Fruit fly (Drosophila melanogaster): Measurements from ENCODE around the gene CG7126.

The CG7126 gene

DNA sequence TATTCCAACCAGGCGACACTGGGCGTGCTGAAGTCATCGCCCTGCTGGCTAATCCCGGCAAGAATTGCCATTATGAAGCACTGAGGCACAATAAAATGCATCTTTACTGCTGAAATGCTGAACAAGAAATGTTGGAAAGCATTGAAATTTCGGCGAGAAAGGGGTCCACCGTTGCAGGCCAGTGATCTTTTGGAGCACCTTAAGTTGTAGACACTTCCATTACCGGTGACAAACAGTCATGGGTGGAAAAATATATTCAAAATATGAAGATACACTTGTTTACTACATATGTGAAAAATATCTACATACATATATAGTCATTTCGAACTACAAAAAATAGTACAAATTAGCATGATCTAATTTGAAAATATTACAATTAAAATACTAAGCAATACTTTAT lies at the start of gene CG7126:
Gene CG7126 (minus strand): TSS at position 101 of the 400 bp plus-strand sequence.
- no peak for TF ChIP-seq noc (tag; optimal IDR thresholded peaks at IDR 0.05)

DNA sequence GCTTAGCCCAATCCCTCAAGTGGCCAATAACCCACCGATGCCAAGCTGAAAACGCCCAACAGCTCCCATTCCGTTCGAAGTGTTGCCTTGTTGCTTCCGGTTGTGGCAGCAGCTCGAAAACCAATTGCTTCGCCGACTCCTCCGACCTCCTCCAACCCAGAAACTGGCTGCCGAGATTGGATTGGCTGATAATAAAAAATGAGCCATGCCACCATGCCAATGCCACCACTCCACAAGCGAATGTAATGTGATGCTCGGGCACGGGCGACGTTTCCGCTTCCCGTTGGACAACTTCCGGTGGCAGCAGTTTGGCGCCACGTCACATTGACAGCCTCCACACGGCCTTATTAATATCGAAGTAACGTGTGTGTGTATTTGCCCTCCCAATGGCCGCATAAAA lies 35.8 kb upstream of the CG7126 start:
- no peak for TF ChIP-seq noc (tag; optimal IDR thresholded peaks at IDR 0.05)

DNA sequence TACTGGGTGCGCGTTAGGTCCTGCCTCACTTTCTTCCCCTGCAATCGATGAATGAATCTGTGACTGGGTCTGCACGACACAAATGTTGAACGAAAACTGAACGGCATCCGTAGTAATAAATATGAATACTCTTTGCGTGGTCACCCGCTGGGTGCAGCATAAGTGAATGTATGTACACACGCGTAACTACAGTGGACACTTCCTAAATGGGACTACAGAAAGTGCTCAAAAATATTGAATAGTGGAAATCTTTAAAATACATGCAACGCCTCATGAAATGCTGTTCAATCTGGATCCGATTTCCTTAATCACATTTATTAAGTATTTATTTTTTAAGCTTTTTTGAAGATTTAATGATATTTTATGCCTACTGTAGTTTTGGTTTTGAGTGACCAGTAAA lies 26.2 kb upstream of the CG7126 start, which contains the start of gene naz:
Gene naz (minus strand): TSS at position 101 of the 400 bp plus-strand sequence.
- no peak for TF ChIP-seq noc (tag; optimal IDR thresholded peaks at IDR 0.05)

DNA sequence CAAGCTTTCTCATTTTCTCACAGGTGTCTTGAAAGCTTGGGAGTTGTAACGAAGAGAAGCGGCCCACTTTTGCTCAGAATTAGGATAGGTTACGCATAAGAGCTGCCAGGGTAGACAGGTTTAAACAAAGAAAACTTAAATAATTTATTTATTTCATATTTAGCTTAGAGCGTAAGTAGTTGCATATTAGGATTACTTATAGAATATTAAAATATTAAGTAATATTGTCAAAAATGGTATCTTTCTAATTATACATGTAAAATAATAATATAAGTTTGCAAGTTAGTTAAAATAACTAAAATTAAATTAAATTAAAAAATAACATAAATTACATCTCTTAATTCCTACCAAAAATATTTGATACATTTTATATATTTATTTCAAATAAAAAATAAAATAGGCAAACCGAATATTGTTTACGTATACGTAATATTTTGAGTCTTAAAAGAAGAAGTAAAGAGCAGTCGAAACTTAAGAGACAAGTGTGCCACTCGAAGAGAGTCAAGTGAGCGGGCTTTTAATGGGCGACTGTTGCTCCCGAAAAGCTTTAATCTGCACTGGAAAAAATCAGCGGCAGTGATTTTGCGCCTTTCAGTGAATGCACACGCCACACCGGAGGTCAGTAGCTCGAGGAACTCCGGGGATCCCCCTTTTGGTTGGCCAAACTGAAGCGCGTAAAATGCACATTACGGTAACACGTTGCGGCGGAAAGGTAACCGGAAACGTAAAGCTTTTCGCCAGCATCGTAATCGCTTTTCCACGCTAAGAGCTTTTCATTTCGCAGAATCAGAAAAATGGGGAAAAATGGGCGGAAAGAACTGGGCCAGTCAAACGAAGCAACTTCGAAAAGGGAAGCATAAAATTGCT lies 12.4 kb upstream of the CG7126 start:
- no peak for TF ChIP-seq noc (tag; optimal IDR thresholded peaks at IDR 0.05)

DNA sequence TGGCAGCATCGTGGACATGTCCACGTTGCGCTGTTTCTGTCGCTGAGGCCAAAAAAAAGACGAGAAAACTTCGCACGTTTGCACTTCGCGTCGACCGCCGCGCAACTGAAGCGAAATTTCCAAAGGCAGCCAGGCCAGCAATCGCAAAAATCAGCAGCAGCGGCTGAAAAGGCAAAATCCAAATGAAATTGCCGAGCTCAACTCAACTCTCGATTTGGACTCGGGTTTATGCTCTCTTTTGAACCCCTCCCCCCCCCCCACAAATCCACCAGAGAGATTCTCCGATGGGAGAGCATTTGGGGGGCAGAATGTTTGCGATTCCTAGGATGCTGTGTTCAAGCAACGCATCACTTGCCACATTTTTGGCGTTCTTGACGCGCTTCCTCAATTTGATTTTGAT lies 11.7 kb upstream of the CG7126 start, which contains the start of gene PKD:
Gene PKD (minus strand): TSS at position 88 of the 400 bp plus-strand sequence.
- TF ChIP-seq noc (tag; optimal IDR thresholded peaks at IDR 0.05), result no peak

DNA sequence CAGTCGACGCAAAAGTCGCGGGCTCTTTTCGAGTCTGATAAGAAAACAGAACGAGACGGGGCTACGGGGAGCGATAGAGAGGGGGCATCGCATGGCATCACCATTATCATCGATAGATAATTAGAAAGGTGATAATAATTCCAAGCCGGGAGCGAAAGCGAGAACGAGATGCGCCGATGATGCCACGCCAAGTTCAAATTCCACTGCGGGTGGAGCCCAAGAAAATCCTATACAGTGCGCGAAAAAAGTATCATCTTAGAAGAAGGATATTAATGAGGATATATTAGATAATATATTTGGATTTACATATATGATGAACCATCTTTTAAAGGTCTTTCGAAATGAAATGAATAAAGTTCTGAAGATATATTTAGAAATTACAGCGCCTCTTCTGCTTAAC lies 10.1 kb upstream of the CG7126 start:
- TF ChIP-seq noc (tag; optimal IDR thresholded peaks at IDR 0.05), result peak; percentile 30

DNA sequence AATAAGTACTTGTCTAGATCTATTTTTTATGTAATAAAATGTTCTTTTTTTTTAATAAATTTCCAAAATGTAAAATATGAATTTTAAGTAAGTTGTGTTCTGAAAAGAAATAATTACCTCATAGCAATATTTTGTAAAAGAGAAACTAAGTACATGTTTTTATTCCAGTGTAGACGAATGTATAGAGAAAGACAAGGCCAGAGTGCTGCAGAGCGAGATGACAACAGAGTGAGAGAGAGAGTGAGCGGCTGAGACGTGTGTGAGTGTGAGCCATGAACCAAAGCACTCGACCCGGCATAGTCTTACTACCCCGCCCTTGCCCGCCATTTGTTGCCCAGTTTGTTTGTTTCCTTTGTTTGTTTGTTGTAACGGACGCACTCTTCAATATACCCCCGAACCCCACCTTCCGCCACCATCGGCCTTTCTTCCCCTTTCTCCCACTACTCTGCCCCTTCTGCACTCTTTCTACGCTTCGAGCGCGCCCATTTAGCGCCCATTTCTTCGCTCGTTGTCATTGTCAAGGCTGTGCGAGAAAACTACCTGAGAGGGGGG lies 8.8 kb upstream of the CG7126 start:
- peak; percentile 10 for TF ChIP-seq noc (tag; optimal IDR thresholded peaks at IDR 0.05)

DNA sequence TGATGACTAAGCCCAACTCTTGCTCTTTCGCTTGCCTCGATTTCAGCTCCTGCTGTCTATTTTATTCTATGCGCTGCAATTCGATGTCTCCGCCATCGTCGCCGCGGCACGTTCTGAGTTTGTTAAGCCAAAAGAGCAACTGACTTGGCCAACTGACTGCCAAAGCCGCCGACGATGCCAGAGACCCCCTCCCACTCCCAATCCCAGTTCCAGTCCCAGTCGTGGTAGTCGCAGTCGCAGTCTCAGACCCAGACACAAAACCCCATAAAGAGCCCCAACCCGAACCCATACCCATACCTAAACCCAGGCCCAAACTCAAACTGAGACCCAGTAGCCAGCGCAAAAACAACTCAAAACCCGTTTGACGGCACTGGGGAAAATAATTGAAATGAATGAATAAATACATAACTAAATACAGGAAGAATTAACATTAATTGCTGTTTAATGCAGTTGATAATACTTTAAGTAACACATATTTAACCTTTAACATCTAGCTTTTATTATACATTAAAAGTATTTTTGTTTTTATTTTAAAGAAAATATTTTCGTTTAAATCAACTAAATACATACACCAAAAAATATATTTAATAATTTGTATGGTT lies 8.2 kb upstream of the CG7126 start:
- no peak for TF ChIP-seq noc (tag; optimal IDR thresholded peaks at IDR 0.05)

DNA sequence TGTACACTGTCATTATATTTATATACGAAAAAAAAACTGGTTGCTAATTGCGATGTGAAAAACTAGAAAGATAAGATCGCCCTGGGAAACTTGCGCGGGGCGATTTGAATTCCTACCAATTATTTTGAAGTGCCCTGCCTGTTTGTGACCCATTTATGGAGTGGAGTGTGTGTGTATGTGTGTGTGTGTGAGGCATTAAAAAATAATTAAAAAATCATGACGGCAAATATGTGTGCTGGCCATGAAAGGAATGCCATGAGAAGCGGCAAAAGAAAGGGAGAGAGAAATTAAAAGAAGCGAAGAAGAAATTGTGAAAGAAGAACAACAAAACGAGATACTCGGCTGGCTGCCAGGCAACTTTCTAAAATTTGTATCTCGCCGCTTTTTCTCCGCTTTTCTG lies 7.3 kb upstream of the CG7126 start:
- no peak for TF ChIP-seq noc (tag; optimal IDR thresholded peaks at IDR 0.05)

DNA sequence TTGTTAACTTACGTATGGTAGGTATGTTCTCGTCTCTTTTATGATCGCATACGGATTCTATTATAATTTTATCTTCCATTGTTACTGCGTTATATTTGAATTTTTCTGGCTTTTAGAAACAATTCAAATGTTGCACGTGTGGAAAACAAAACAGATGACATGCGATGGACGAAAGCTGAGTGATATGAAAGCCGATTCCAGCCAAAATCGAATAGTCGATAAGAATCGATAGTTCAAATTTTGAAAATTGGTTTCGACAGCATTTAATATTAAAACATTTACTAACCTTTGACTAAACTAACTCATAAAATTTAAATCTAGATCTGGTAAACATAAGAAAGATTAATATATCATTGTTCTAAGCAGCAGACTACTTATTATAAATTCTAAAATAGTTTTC lies 1.1 kb downstream of the CG7126 start, which contains the start of gene Polr1E:
Gene Polr1E (minus strand): TSS at position 160 of the 400 bp plus-strand sequence.
- no peak for TF ChIP-seq noc (tag; optimal IDR thresholded peaks at IDR 0.05)

DNA sequence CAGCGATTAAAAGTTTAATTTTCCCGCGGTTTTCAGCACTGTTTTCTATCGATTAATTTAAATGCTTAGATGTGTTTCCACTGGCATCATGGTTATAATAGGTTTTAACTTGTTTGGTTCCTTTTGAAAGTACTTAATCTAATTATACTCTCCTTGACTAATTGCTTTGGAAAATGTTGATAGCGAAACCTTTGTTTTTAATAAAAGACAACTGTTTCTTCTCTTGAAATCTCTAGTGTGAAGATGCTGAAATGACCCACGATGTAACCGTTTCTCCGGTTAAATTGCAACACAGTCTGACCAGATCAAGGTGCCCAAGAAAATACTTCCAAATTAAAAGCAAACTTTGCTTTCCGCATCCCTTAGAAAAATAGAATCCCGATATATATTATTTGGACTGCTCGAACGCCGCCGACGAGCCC lies 3.7 kb downstream of the CG7126 start, which contains the start of gene Dlc90F:
Gene Dlc90F (plus strand): TSS at position 330 of the 422 bp plus-strand sequence.
- TF ChIP-seq noc (tag; optimal IDR thresholded peaks at IDR 0.05), result peak; percentile 6

DNA sequence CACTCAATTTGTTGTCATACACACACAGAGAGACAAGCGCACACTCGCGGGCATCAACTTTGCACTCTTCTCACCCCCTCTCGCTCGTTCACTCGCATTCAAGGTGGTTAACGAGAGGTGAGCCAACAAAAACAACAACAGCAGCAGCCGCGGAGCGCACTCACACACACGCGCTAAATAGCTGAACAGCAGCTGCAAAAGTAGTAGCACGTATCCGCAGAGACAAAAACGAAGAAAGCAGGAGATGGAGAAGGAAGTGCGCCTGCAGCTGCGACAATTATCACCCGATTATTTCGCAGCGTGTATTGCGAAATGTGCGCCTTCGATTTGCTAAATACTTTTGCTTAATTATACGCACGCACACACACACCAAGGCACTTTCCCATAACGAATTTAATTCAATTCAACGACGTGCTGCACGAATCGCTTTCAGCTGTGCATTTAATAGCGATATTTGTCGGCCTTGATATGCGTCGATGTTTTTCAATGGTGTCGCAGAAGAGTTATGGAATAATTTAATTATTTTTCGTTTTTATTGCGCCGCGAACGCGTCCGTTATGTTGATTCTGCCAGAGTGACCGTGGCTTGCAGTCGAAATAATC lies 4.2 kb downstream of the CG7126 start:
- TF ChIP-seq noc (tag; optimal IDR thresholded peaks at IDR 0.05), result peak; percentile 30

DNA sequence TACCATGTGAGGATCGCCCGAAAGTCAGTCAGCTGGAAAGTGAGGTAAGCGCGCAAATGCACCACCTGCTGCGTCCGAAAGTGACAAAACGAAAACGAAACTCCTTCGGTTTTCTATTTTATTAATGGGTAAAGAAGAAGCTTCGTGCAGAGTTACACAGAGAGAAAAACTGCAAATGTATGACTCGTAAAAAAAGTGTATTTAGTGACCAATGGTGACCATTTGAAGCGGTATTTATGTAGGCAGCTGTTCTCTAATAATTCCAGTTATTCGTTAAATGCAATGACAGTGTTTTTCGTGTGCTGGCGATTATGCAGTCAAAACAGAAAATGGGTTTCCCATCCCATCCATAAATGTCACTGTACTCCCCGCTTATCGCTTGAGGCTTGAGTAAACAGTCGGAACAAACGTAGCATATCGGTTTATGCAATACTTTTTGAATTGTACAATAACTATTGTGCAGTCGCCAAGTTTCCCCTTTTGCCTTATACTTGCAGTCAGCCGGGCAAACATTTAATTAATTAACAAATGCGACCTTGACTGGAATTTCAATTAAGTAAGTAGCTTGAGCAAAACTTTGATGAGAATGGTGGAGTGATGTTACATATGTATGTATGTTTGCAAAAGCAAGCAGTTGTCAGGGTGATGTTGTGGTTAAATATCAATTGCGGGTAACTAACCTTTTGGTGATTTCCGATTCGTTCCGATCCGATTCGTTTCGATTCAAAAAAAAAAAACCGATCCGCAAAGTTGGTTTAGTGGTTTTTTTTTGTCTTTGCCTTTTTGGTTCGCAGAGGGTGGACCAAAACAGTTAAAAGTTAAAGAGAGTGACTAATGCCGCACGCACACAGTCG lies 5.0 kb downstream of the CG7126 start:
- TF ChIP-seq noc (tag; optimal IDR thresholded peaks at IDR 0.05), result no peak

DNA sequence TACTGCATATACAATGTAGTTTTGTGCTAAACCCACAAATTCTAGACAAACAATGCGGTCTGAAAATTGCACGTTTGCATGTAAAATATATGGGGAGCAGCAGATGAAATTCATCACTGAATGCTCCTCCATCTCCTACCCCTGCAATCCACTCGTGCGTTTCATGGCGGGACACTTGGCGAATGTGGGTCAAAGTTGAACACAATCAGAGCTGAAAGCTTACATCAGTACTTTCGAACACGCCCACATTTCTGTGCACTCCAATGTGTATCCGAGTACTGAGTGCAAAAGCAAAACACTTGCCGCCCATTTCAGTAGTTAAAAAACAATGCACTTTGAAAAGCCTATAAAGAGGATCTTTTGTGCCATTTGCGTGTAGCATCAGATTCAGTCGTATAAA lies 5.9 kb downstream of the CG7126 start:
- TF ChIP-seq noc (tag; optimal IDR thresholded peaks at IDR 0.05), result no peak

DNA sequence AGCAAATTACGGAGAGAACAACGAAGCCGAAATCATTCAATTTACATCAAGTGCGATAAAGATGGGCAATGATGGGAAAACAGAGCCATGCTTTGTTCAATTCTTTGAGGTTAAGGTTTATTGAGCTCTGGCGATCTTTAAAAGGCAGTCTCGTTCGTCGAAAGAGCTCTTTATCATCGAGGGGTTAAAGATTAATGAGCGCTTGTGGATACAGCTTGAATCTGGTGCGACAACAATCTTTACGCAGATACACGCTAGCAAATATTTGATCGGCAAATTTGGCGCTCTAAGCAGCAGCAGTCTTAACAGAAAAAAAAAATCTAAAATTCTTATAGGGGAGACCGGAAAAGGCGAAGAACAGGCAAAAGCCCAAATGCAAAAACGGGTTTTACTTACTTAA lies 6.6 kb downstream of the CG7126 start:
- no peak for TF ChIP-seq noc (tag; optimal IDR thresholded peaks at IDR 0.05)
